Worm (Caenorhabditis elegans): Measurements from ENCODE around the gene zipt-17.

The zipt-17 gene

DNA sequence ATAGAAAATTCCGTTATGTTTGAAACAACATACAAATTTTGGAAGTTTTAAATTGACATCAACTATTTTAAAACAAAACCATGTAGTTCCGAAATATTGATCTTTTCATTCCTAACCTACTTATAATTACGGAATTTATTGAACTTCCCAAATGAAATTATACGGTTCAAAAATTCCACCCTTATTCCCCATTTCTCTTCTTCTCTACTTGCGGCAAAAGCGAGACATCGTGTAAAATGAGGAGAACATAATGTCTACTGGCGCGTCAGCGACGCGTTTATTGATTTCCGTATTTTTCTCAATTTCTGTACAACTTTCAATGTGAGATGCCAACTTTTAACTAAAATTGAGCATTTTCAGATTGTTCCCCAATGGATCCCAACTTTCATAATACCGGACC lies 38.4 kb downstream of the zipt-17 start, which contains the start of gene ceh-88:
Gene ceh-88, plus strand, starts transcription at position 355 of the 400 bp plus-strand sequence.
- TF ChIP-seq W03F9.2 (tag; optimal IDR thresholded peaks at IDR 0.05) (no peak), dao-5 (tag; optimal IDR thresholded peaks at IDR 0.05) (no peak), him-1 (tag; optimal IDR thresholded peaks at IDR 0.05) (no peak)

DNA sequence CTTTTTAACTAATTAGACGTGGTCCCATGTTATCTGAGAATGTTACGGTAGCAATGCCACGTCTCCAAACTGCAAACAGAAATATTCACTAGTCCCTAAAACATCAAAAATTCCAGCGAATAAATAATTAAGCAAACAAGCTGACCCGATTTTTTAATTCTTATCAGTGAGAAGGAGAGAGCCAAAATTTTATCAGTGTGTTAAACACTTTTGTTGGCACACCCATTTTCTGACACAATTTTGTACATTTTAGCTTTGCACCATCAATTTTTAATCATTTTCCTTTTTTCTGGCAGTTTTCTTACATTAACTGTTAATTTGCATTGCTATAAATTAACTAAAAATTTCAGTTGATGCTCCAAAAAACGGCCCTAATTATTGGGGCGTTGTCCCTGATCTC lies 46.7 kb downstream of the zipt-17 start, which contains the start of gene C49C3.4:
Gene C49C3.4, plus strand, starts transcription at position 351 of the 400 bp plus-strand sequence.
- TF ChIP-seq him-1 (tag; optimal IDR thresholded peaks at IDR 0.05) (no peak), dao-5 (tag; optimal IDR thresholded peaks at IDR 0.05) (no peak), W03F9.2 (tag; optimal IDR thresholded peaks at IDR 0.05) (no peak)

DNA sequence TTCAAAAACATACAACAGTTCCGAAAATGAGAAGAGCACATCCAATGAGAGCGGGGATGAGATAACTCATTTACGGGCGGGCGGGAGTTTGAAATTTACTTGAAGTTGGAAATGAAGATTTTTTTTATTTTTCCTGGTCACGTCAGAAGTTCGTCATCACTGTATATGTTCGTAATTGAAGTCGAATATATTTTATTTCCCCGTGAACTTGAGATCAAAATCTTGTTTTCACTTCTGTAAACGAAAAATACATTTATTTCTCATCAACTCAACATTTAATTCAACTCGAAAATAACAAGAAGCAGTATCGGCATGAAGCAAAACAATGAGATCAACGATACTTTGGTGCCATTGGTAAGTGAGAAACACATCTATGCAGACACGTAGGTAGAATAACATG lies 50.8 kb downstream of the zipt-17 start, which contains the start of gene C49C3.20:
Gene C49C3.20, minus strand, starts transcription at position 101 of the 400 bp plus-strand sequence.
- no peak for TF ChIP-seq dao-5 (tag; optimal IDR thresholded peaks at IDR 0.05)
- no peak for TF ChIP-seq W03F9.2 (tag; optimal IDR thresholded peaks at IDR 0.05)
- no peak for TF ChIP-seq him-1 (tag; optimal IDR thresholded peaks at IDR 0.05)

All from whole organism, L4/young adult.